Worm (Caenorhabditis elegans): ENCODE data around the gene Y41C4A.12.

- no peak for TF ChIP-seq nhr-23 (tag; optimal IDR thresholded peaks at IDR 0.05)
- TF ChIP-seq elt-1 (tag; optimal IDR thresholded peaks at IDR 0.05) = no peak
- no peak for TF ChIP-seq ceh-9 (tag; optimal IDR thresholded peaks at IDR 0.05)
- no peak for TF ChIP-seq nhr-237 (tag; optimal IDR thresholded peaks at IDR 0.05)
- no peak for TF ChIP-seq nhr-25 (tag; optimal IDR thresholded peaks at IDR 0.05)
- TF ChIP-seq lin-39 (tag; optimal IDR thresholded peaks at IDR 0.05) = no peak
- no peak for TF ChIP-seq zag-1 (tag; optimal IDR thresholded peaks at IDR 0.05)
- TF ChIP-seq ceh-16 (tag; optimal IDR thresholded peaks at IDR 0.05) = no peak
- TF ChIP-seq jun-1 (tag; optimal IDR thresholded peaks at IDR 0.05) = no peak
Observed at ce11 chrIII:11731491-11731890, 5.0 kb upstream of the Y41C4A.12 start.

All from whole organism, L3 larva.